Worm (Caenorhabditis elegans) whole organism, late embryonic: Measurements from ENCODE around the gene hmg-11.
A peak's percentile ranks its signal among the peaks of the same experiment; 100 is the strongest.

Experiments
- C08G9.2 ChIP-seq: sonication (generic microtip); optimal IDR thresholded peaks from 2 replicates; lab custom pipeline; 2016; ENCODE audit warnings: mild to moderate bottlenecking, missing genetic modification characterization, moderate library complexity, missing compliant biosample characterization
- F13H6.1 ChIP-seq: sonication (generic microtip); optimal IDR thresholded peaks from 2 replicates; lab custom pipeline; 2016; ENCODE audit warnings: missing genetic modification characterization, missing compliant biosample characterization
- K02D7.2 ChIP-seq: sonication (generic microtip); optimal IDR thresholded peaks from 2 replicates; lab custom pipeline; 2017; ENCODE audit warnings: mild to moderate bottlenecking, missing genetic modification characterization, missing compliant biosample characterization
- K09A11.1 ChIP-seq: sonication (generic microtip); optimal IDR thresholded peaks from 2 replicates; lab custom pipeline; 2017; ENCODE audit warnings: antibody characterized with exemption, mild to moderate bottlenecking, missing genetic modification characterization, missing compliant biosample characterization; ENCODE audit not compliant: insufficient read depth
- ahr-1 ChIP-seq: sonication (generic microtip); optimal IDR thresholded peaks from 2 replicates; lab custom pipeline; 2016; ENCODE audit warnings: missing genetic modification characterization, missing compliant biosample characterization
- ama-1 ChIP-seq: fragments of 150-350 bp; optimal IDR thresholded peaks from 2 replicates; lab custom pipeline; 2014
- ceh-18 ChIP-seq: sonication (generic microtip); optimal IDR thresholded peaks from 2 replicates; lab custom pipeline; 2016; ENCODE audit warnings: missing genetic modification characterization, missing compliant biosample characterization
- ceh-30 ChIP-seq: fragments of 150-350 bp; optimal IDR thresholded peaks from 2 replicates; lab custom pipeline; 2014; ENCODE audit warnings: missing biosample characterization, missing genetic modification characterization
- ceh-48 ChIP-seq: sonication (generic microtip); optimal IDR thresholded peaks from 2 replicates; lab custom pipeline; 2016; ENCODE audit warnings: missing genetic modification characterization, inconsistent platforms, missing compliant biosample characterization
- ceh-6 ChIP-seq: fragments of 200-800 bp; sonication (Bioruptor generic); optimal IDR thresholded peaks from 2 replicates; lab custom pipeline; 2018; ENCODE audit warnings: mild to moderate bottlenecking, missing genetic modification characterization, missing compliant biosample characterization
- dmd-4 ChIP-seq: sonication (generic microtip); optimal IDR thresholded peaks from 2 replicates; lab custom pipeline; 2016; ENCODE audit warnings: borderline replicate concordance, missing genetic modification characterization, missing compliant biosample characterization
- dve-1 ChIP-seq: sonication (generic microtip); optimal IDR thresholded peaks from 2 replicates; lab custom pipeline; 2017; ENCODE audit warnings: antibody characterized with exemption, mild to moderate bottlenecking, missing genetic modification characterization, missing compliant biosample characterization
- elt-4 ChIP-seq: sonication (generic microtip); optimal IDR thresholded peaks from 2 replicates; lab custom pipeline; 2016; ENCODE audit warnings: missing genetic modification characterization, missing compliant biosample characterization
- fkh-10 ChIP-seq: fragments of 150-350 bp; optimal IDR thresholded peaks from 2 replicates; lab custom pipeline; 2014; ENCODE audit warnings: missing biosample characterization, missing genetic modification reagents, missing genetic modification characterization
- gmeb-2 ChIP-seq: sonication (generic microtip); optimal IDR thresholded peaks from 2 replicates; lab custom pipeline; 2016; ENCODE audit warnings: missing genetic modification characterization, inconsistent platforms, missing compliant biosample characterization
- hlh-15 ChIP-seq: sonication (generic microtip); optimal IDR thresholded peaks from 2 replicates; lab custom pipeline; 2016; ENCODE audit warnings: missing genetic modification characterization, missing compliant biosample characterization
- hlh-8 ChIP-seq: sonication (generic microtip); optimal IDR thresholded peaks from 2 replicates; lab custom pipeline; 2016; ENCODE audit warnings: missing genotype, missing genetic modification characterization, missing compliant biosample characterization
- lin-11 ChIP-seq: fragments of 200-800 bp; sonication (Bioruptor generic); optimal IDR thresholded peaks from 2 replicates; lab custom pipeline; 2018; ENCODE audit warnings: mild to moderate bottlenecking, missing genetic modification characterization, missing compliant biosample characterization
- nfya-1 ChIP-seq: sonication (generic microtip); optimal IDR thresholded peaks from 2 replicates; lab custom pipeline; 2017; ENCODE audit warnings: missing genetic modification characterization, mild to moderate bottlenecking, missing compliant biosample characterization, antibody characterized with exemption, moderate library complexity
- nhr-11 ChIP-seq: fragments of 150-350 bp; optimal IDR thresholded peaks from 2 replicates; lab custom pipeline; 2014; ENCODE audit warnings: missing biosample characterization, missing genetic modification characterization
- npax-4 ChIP-seq: sonication (generic microtip); optimal IDR thresholded peaks from 2 replicates; lab custom pipeline; 2016; ENCODE audit warnings: missing genetic modification characterization, missing compliant biosample characterization
- odd-2 ChIP-seq: sonication (generic microtip); optimal IDR thresholded peaks from 2 replicates; lab custom pipeline; 2017; ENCODE audit warnings: antibody characterized with exemption, mild to moderate bottlenecking, missing genetic modification characterization, missing compliant biosample characterization
- pag-3 ChIP-seq: sonication (generic microtip); optimal IDR thresholded peaks from 2 replicates; lab custom pipeline; 2016; ENCODE audit warnings: missing compliant biosample characterization, missing genetic modification characterization, borderline replicate concordance
- pat-9 ChIP-seq: fragments of 200-800 bp; sonication (Bioruptor generic); optimal IDR thresholded peaks from 2 replicates; lab custom pipeline; 2018; ENCODE audit warnings: mild to moderate bottlenecking, missing genetic modification characterization, moderate library complexity, missing compliant biosample characterization
- pha-2 ChIP-seq: sonication (generic microtip); optimal IDR thresholded peaks from 2 replicates; lab custom pipeline; 2017; ENCODE audit warnings: mild to moderate bottlenecking, missing genetic modification characterization, missing compliant biosample characterization
- pha-4 ChIP-seq: fragments of 150-350 bp; optimal IDR thresholded peaks from 2 replicates; lab custom pipeline; 2018; ENCODE audit warnings: missing biosample characterization, missing genetic modification reagents, missing genetic modification characterization
- ref-2 ChIP-seq: sonication (generic microtip); optimal IDR thresholded peaks from 2 replicates; lab custom pipeline; 2016; ENCODE audit warnings: missing genetic modification characterization, missing compliant biosample characterization
- rnt-1 ChIP-seq: sonication (generic microtip); optimal IDR thresholded peaks from 2 replicates; lab custom pipeline; 2016; ENCODE audit warnings: missing genetic modification characterization, missing compliant biosample characterization
- sox-2 ChIP-seq: fragments of 200-800 bp; sonication (Bioruptor generic); IDR thresholded peaks from 2 replicates; pipeline ENCODE4 v1.3.6; 2022; ENCODE audit warnings: missing genetic modification reagents, missing genetic modification characterization, missing compliant biosample characterization
- sox-4 ChIP-seq: sonication (generic microtip); optimal IDR thresholded peaks from 2 replicates; lab custom pipeline; 2017; ENCODE audit warnings: mild to moderate bottlenecking, missing genetic modification characterization, inconsistent platforms, missing compliant biosample characterization
- tbx-7 ChIP-seq: sonication (generic microtip); optimal IDR thresholded peaks from 2 replicates; lab custom pipeline; 2016; ENCODE audit warnings: missing genotype, missing genetic modification characterization, missing compliant biosample characterization
- ttx-3 ChIP-seq: sonication (generic microtip); optimal IDR thresholded peaks from 2 replicates; lab custom pipeline; 2016; ENCODE audit warnings: missing genetic modification reagents, missing genetic modification characterization, missing compliant biosample characterization
- unc-3 ChIP-seq, 2 experiments: fragments of 200-800 bp in 1 of 2; sonication (Bioruptor generic) in 1 of 2; sonication (generic microtip) in 1 of 2; conservative IDR thresholded peaks in 1 of 2; optimal IDR thresholded peaks in 1 of 2; 2 replicates each; pipeline versions ENCODE4 v1.3.6 to Lab custom; 2016 to 2022; ENCODE audit warnings: missing compliant biosample characterization in 2 of 2, missing genetic modification characterization in 2 of 2, missing genetic modification reagents in 1 of 2
- unc-55 ChIP-seq: sonication (generic microtip); optimal IDR thresholded peaks from 2 replicates; lab custom pipeline; 2017; ENCODE audit warnings: missing biosample characterization, missing genetic modification reagents, missing genetic modification characterization
- unc-86 ChIP-seq: sonication (generic microtip); optimal IDR thresholded peaks from 2 replicates; lab custom pipeline; 2016; ENCODE audit warnings: missing genetic modification characterization, missing compliant biosample characterization
- zip-5 ChIP-seq: sonication (generic microtip); optimal IDR thresholded peaks from 2 replicates; lab custom pipeline; 2016; ENCODE audit warnings: missing genetic modification characterization, missing compliant biosample characterization

Gene hmg-11

ce11 chrII:4626606-4627005 lies 46.3 kb upstream of the hmg-11 start, which contains the start of gene F35D11.1:
F35D11.1 (plus strand) TSS chrII:4626906.
- TF ChIP-seq unc-86 (tag; lab: Kevin White, UChicago) (no peak), zip-5 (tag; lab: Kevin White, UChicago) (no peak), ceh-30 (tag; lab: Kevin White, UChicago) (no peak), ceh-48 (no peak), ama-1 (lab: Kevin White, UChicago) (no peak), dmd-4 (no peak)

- TF ChIP-seq unc-3 (GFP tag; conservative IDR thresholded peaks at IDR 0.05; lab: Robert Waterston, UW) (no peak), unc-3 (tag; optimal IDR thresholded peaks at IDR 0.05; lab: Kevin White, UChicago) (no peak), C08G9.2 (tag; lab: Kevin White, UChicago) (no peak), ceh-6 (GFP tag; lab: Kevin White, UChicago) (no peak), rnt-1 (tag; lab: Kevin White, UChicago) (no peak), odd-2 (tag; lab: Kevin White, UChicago) (no peak), hlh-8 (tag; lab: Kevin White, UChicago) (no peak), zip-5 (tag; lab: Kevin White, UChicago) (no peak), ama-1 (lab: Kevin White, UChicago) (no peak), elt-4 (no peak), nhr-11 (tag; lab: Kevin White, UChicago) (no peak), hlh-15 (no peak)
Observed at ce11 chrII:4631479-4631878, 41.4 kb upstream of the hmg-11 start.

- TF ChIP-seq pha-2 (tag; lab: Kevin White, UChicago) (no peak), dve-1 (tag; lab: Kevin White, UChicago) (no peak), ama-1 (lab: Kevin White, UChicago) (no peak), ahr-1 (tag; lab: Kevin White, UChicago) (no peak)
Observed at ce11 chrII:4638241-4638640, 34.6 kb upstream of the hmg-11 start, which contains the start of gene che-10. che-10 (minus strand) TSS chrII:4638341.

- TF ChIP-seq elt-4, result no peak
- TF ChIP-seq npax-4, result no peak
- TF ChIP-seq unc-55 (GFP tag; lab: Kevin White, UChicago), result no peak
- TF ChIP-seq K02D7.2 (tag; lab: Kevin White, UChicago), result no peak
- TF ChIP-seq odd-2 (tag; lab: Kevin White, UChicago), result no peak
- TF ChIP-seq ahr-1 (tag; lab: Kevin White, UChicago), result no peak
- no peak for TF ChIP-seq K09A11.1 (tag; lab: Kevin White, UChicago)
- no peak for TF ChIP-seq dve-1 (tag; lab: Kevin White, UChicago)
- TF ChIP-seq lin-11, result no peak
- TF ChIP-seq nfya-1, result no peak
- TF ChIP-seq sox-2, result no peak
- no peak for TF ChIP-seq pag-3 (tag; lab: Kevin White, UChicago)
- no peak for TF ChIP-seq ceh-18
- TF ChIP-seq ceh-48, result no peak
- TF ChIP-seq pat-9 (tag; lab: Kevin White, UChicago), result no peak
- TF ChIP-seq sox-4 (tag; lab: Kevin White, UChicago), result no peak
- no peak for TF ChIP-seq ttx-3 (tag; lab: Kevin White, UChicago)
- no peak for TF ChIP-seq gmeb-2 (tag; lab: Kevin White, UChicago)
- TF ChIP-seq ceh-6 (GFP tag; lab: Kevin White, UChicago), result no peak
Observed at ce11 chrII:4638891-4639290, 34.0 kb upstream of the hmg-11 start.

ce11 chrII:4640748-4641147 lies 32.1 kb upstream of the hmg-11 start:
- TF ChIP-seq ceh-18 (no peak), ceh-30 (tag; lab: Kevin White, UChicago) (no peak), pag-3 (tag; lab: Kevin White, UChicago) (no peak), K09A11.1 (tag; lab: Kevin White, UChicago) (no peak), F13H6.1 (tag; lab: Kevin White, UChicago) (no peak), ref-2 (tag; lab: Kevin White, UChicago) (peak; percentile 22), tbx-7 (no peak), pha-4 (no peak), hlh-15 (no peak), fkh-10 (GFP tag; lab: Kevin White, UChicago) (no peak), nfya-1 (peak; percentile 38)
